Fruit fly (Drosophila melanogaster): ENCODE results near the gene CG42853.

dm6 chr3L:18086754-18087685 is 34.8 kb downstream of the CG42853 start, which contains the start of gene CG34253:
- no peak for TF ChIP-seq Dll (optimal IDR thresholded peaks at IDR 0.05)
- no peak for TF ChIP-seq psq (optimal IDR thresholded peaks at IDR 0.05)
- no peak for TF ChIP-seq EcR (GFP tag; optimal IDR thresholded peaks at IDR 0.05)

Measured in whole organism.